Worm (Caenorhabditis elegans): ENCODE results near the gene F11D11.6.

F11D11.6 gene

ce11 chrV:18753036-18753435, at the start of gene F11D11.6:
Gene F11D11.6 (minus strand): TSS chrV:18753136.
- no peak for TF ChIP-seq bed-3 (GFP tag; optimal IDR thresholded peaks at IDR 0.05)
- no peak for TF ChIP-seq nhr-2 (tag; optimal IDR thresholded peaks at IDR 0.05)
- no peak for TF ChIP-seq ceh-43 (GFP tag; optimal IDR thresholded peaks at IDR 0.05)
- no peak for TF ChIP-seq mls-2 (tag; optimal IDR thresholded peaks at IDR 0.05)
- TF ChIP-seq ces-1 (GFP tag; optimal IDR thresholded peaks at IDR 0.05), result no peak
- TF ChIP-seq nhr-12 (tag; optimal IDR thresholded peaks at IDR 0.05), result no peak
- no peak for TF ChIP-seq nhr-76 (tag; optimal IDR thresholded peaks at IDR 0.05)
- TF ChIP-seq mep-1 (tag; optimal IDR thresholded peaks at IDR 0.05), result no peak
- TF ChIP-seq elt-3 (tag; optimal IDR thresholded peaks at IDR 0.05), result no peak
- no peak for TF ChIP-seq nhr-28 (tag; optimal IDR thresholded peaks at IDR 0.05)
- no peak for TF ChIP-seq nhr-237 (tag; optimal IDR thresholded peaks at IDR 0.05)
- TF ChIP-seq lin-32 (GFP tag; optimal IDR thresholded peaks at IDR 0.05), result no peak
- no peak for TF ChIP-seq sem-2 (GFP tag; optimal IDR thresholded peaks at IDR 0.05)
- no peak for TF ChIP-seq unc-62 (GFP tag; optimal IDR thresholded peaks at IDR 0.05)

- TF ChIP-seq lin-32 (GFP tag; optimal IDR thresholded peaks at IDR 0.05) (no peak), ceh-43 (GFP tag; optimal IDR thresholded peaks at IDR 0.05) (no peak), tbx-8 (GFP tag; optimal IDR thresholded peaks at IDR 0.05) (no peak), mep-1 (tag; optimal IDR thresholded peaks at IDR 0.05) (no peak), flh-1 (GFP tag; optimal IDR thresholded peaks at IDR 0.05) (no peak), ceh-83 (GFP tag; optimal IDR thresholded peaks at IDR 0.05) (no peak), nhr-12 (tag; optimal IDR thresholded peaks at IDR 0.05) (no peak), unc-120 (tag; optimal IDR thresholded peaks at IDR 0.05; ENCODE audit: poor library complexity, severe bottlenecking) (no peak), bed-3 (GFP tag; optimal IDR thresholded peaks at IDR 0.05) (no peak), nhr-76 (tag; optimal IDR thresholded peaks at IDR 0.05) (no peak), sem-2 (GFP tag; optimal IDR thresholded peaks at IDR 0.05) (no peak), hlh-1 (tag; optimal IDR thresholded peaks at IDR 0.05) (no peak), cnd-1 (tag; optimal IDR thresholded peaks at IDR 0.05) (no peak), nhr-28 (tag; optimal IDR thresholded peaks at IDR 0.05) (no peak), drap-1 (GFP tag; optimal IDR thresholded peaks at IDR 0.05) (no peak), ztf-11 (tag; optimal IDR thresholded peaks at IDR 0.05) (no peak), ham-2 (GFP tag; optimal IDR thresholded peaks at IDR 0.05) (no peak), nhr-2 (tag; optimal IDR thresholded peaks at IDR 0.05) (no peak)
These were observed 49.1 kb upstream of the F11D11.6 start, which contains the start of gene C54E10.11 for ce11 chrV:18802077-18802476. Gene C54E10.11 (minus strand): TSS chrV:18802177.

ce11 chrV:18800811-18801210, 47.9 kb upstream of the F11D11.6 start, which contains the start of gene nhr-170:
Gene nhr-170 (minus strand): TSS chrV:18800826.
- TF ChIP-seq mab-5 (tag; optimal IDR thresholded peaks at IDR 0.05) (no peak), sem-2 (GFP tag; optimal IDR thresholded peaks at IDR 0.05) (no peak), M03D4.4 (tag; optimal IDR thresholded peaks at IDR 0.05) (no peak), nhr-76 (tag; optimal IDR thresholded peaks at IDR 0.05) (no peak), ceh-39 (tag; optimal IDR thresholded peaks at IDR 0.05) (no peak)

- TF ChIP-seq elt-3 (tag; optimal IDR thresholded peaks at IDR 0.05) (no peak), blmp-1 (tag; optimal IDR thresholded peaks at IDR 0.05) (no peak), nhr-2 (tag; optimal IDR thresholded peaks at IDR 0.05) (no peak), pha-4 (tag; optimal IDR thresholded peaks at IDR 0.05) (no peak), nhr-237 (tag; optimal IDR thresholded peaks at IDR 0.05) (no peak)
These were observed 37.7 kb upstream of the F11D11.6 start, which contains the start of gene nhr-231 for ce11 chrV:18790658-18791057. Gene nhr-231 (plus strand): TSS chrV:18790958.

ce11 chrV:18787417-18787918, 34.5 kb upstream of the F11D11.6 start, which contains the start of gene Y17D7B.2:
Gene Y17D7B.2 (plus strand): TSS chrV:18787739.
- TF ChIP-seq ztf-11 (tag; optimal IDR thresholded peaks at IDR 0.05) (no peak), elt-1 (tag; optimal IDR thresholded peaks at IDR 0.05; ENCODE audit: borderline replicate concordance, insufficient read depth) (no peak), lin-13 (tag; optimal IDR thresholded peaks at IDR 0.05) (no peak), ces-1 (GFP tag; optimal IDR thresholded peaks at IDR 0.05) (no peak), ceh-83 (GFP tag; optimal IDR thresholded peaks at IDR 0.05) (no peak), unc-39 (tag; optimal IDR thresholded peaks at IDR 0.05) (no peak), nhr-2 (tag; optimal IDR thresholded peaks at IDR 0.05) (no peak), M03D4.4 (tag; optimal IDR thresholded peaks at IDR 0.05) (no peak), elt-3 (tag; optimal IDR thresholded peaks at IDR 0.05) (no peak)
